Fruit fly (Drosophila melanogaster) whole organism, prepupa: ENCODE measurements around the gene CG13458.

Experiments used
- CG7368 ChIP-seq: fragments of 200-800 bp; sonication (Bioruptor generic); optimal IDR thresholded peaks from 3 replicates; lab custom pipeline; 2016; ENCODE audit warnings: missing biosample characterization, missing genetic modification characterization
- net ChIP-seq: fragments of 200-800 bp; sonication (Bioruptor generic); optimal IDR thresholded peaks from 3 replicates; lab custom pipeline; 2016; ENCODE audit warnings: missing biosample characterization, missing genetic modification characterization
- spab ChIP-seq: fragments of 200-800 bp; sonication (Bioruptor generic); optimal IDR thresholded peaks from 2 replicates; lab custom pipeline; 2017; ENCODE audit warnings: missing biosample characterization, mild to moderate bottlenecking, missing genetic modification characterization, missing genetic modification reagents

- peak; percentile 94 for TF ChIP-seq spab (GFP tag; lab: Kevin White, UChicago)
- peak; percentile 94 for TF ChIP-seq net (GFP tag; lab: Kevin White, UChicago)
- peak; percentile 95 for TF ChIP-seq CG7368 (GFP tag; lab: Kevin White, UChicago)
Observed at dm6 chr3L:15136659-15137572, 23.6 kb downstream of the CG13458 start, which contains the start of gene CG12316.
